Worm (Caenorhabditis elegans) whole organism, dauer: Measurements from ENCODE around the gene spig-6.

Source experiments
- unc-62 ChIP-seq: sonication (generic microtip); optimal IDR thresholded peaks from 2 replicates; lab custom pipeline; 2017; ENCODE audit warnings: missing biosample characterization, missing genetic modification reagents, missing genetic modification characterization

spig-6 gene

DNA sequence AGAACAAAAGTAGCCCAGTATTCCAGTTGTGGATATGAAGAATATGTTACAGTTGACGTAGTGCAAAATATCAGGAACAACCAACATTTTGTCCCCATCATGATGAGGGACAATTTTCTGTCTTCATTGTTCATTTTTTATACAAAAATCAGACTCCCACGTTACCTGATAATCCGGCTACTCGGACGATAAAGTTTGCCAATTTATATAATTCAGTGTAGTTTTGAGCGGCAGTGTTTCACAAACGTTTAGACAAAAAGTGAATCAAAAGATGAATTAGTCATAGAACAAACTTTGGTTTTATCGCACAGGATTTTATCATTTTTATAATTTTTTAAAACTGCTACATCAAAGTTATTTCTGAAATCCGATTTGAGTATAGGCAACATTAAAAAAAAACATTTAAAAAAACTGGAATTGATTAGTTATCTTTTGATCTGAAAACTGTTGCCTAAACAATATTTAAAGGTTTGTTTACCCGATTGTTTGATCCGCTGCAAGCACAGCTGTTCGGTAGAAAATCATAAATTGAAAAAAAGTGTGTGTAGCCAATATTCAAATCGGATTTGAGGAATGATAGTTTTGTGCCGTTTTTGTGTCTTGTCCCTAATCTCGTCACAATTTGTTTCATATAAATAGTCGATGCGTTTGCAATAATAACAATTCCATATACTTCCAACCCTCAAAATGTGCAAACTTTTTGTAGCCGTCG, at the start of gene spig-6, which contains the start of gene F57E7.4:
spig-6 (plus strand) TSS at position 662 of the 712 bp plus-strand sequence.
F57E7.4 (minus strand) TSS at position 101 of the 712 bp plus-strand sequence.
- no peak for TF ChIP-seq unc-62 (GFP tag; lab: Kevin White, UChicago)

DNA sequence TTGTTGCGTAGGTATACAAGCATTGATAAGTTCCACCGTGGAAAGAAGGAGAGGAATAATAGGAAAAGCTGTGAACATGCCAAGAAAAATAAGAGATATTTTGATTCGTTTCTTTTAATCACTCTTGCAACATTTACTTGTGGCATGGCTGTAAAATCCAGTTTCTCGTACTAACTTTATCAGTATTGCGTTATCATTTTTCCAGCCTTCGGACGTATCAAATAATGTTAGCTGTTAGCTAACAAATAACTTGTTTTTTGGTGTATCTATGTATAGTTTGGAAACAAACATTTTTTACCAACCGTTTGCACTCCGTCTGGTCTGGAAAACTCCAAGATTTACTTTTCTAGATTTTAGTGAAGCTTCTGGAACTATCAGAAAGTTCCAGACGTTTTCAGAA, 47.9 kb upstream of the spig-6 start, which contains the start of gene clec-234:
clec-234 (minus strand) TSS at position 101 of the 400 bp plus-strand sequence.
- no peak for TF ChIP-seq unc-62 (GFP tag; lab: Kevin White, UChicago)

DNA sequence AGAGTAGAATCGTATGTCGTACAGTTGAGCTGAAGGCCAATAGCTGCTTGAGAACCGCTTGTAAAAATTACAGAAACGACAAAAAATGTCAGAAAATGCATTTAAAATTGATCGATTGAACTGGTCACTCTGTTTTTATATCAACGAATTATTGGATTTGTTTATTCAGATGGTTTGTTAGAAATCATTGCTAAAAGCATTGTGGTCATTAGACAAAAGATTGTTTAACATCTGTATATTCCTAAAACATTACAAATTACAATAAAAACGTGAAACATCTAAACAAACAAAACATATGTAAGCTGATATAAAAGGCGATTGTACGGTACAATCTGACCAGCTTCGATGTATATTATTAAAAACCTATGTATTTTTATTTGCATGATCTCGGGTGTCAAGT, 45.9 kb upstream of the spig-6 start, which contains the start of the genes F26D2.13 and F26D2.14:
F26D2.13 (minus strand) TSS at position 101 of the 400 bp plus-strand sequence.
F26D2.14 (plus strand) TSS at position 346 of the 400 bp plus-strand sequence.
- no peak for TF ChIP-seq unc-62 (GFP tag; lab: Kevin White, UChicago)

ce11 chrV:16437546-16437945, 43.8 kb upstream of the spig-6 start, which contains the start of gene F26D2.15:
F26D2.15 (plus strand) TSS chrV:16437846.
- no peak for TF ChIP-seq unc-62 (GFP tag; lab: Kevin White, UChicago)

DNA sequence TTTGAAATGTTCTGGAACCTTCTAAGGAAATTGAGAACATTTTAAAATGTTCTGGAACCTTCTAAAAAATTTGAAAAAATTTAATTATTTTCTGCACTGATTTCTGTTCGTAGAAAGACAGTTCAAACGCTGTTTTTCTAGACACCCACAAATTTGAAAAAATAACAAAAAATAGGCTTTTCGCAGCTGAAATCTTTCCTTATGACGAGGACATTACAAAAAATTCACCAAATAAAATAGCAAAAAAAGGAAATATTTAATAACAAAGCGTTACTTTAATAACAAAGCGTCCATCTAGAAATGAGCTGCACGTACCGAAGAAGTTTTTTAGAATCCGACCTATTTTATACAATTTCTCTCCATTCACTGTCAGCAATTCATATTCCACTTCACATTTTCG, 37.8 kb upstream of the spig-6 start, which contains the start of gene srh-141:
srh-141 (plus strand) TSS at position 301 of the 400 bp plus-strand sequence.
- TF ChIP-seq unc-62 (GFP tag; lab: Kevin White, UChicago) = no peak

DNA sequence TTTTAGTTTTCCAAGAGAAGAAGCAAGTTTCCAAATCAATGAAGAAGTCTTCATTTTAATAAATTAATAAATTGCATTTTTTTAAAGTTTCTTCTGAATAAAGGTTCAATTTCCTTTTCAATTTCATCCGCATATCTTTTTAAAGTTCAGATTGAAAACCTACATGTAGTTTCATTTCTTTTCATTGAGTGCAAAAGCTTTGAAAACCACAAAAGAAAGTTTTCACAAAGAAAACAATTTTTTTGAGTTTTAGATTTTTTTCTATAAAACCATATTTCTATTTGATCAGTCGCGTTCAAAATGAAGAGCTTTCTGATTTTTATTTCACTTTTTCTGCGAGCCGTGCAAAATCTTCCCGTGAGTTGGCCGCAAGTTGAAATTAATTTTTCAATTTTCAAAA, 35.7 kb upstream of the spig-6 start, which contains the start of gene T08G3.6:
T08G3.6 (plus strand) TSS at position 301 of the 400 bp plus-strand sequence.
- TF ChIP-seq unc-62 (GFP tag; lab: Kevin White, UChicago) = no peak

DNA sequence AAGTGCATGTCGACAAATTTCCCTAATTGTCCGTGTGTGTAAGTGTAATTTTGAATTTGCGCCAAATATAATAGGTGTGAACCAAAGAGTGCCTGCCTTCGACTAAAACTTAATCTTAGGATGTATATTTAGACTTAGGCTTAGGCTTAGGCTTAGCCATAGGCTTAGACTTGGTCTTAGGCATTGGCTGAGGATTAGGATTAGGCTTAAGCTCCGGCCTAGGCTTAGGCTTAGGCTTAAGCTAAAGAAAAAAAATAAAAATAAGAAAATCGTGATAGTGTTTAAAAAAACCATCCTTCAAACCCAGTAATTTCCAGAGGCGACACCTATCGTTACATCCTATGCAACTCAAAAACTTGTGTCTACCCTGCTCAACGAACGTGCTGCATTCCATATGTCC, 35.2 kb upstream of the spig-6 start:
- TF ChIP-seq unc-62 (GFP tag; lab: Kevin White, UChicago) = no peak

ce11 chrV:16447735-16448134, 33.6 kb upstream of the spig-6 start, which contains the start of gene T08G3.13:
T08G3.13 (plus strand) TSS chrV:16448035.
- no peak for TF ChIP-seq unc-62 (GFP tag; lab: Kevin White, UChicago)

DNA sequence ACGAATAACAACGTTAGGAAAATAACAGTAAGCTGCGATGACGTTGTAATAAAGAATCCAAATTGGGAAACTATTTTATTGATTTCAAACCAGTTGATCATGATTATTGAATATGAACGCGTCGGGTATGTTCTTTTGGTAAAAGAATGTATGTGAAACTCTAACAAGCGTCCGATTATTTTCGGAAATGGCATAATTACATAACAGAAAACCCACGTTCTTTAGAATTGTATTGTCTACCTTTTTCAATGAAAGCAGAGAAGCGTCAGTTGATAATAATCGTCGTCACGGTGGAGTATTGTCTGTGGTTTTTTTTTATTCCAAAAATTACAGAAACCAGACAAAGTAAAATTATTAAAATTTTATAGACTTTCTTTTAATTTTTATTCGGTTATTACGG, 26.3 kb upstream of the spig-6 start, which contains the start of gene str-14:
str-14 (minus strand) TSS at position 101 of the 400 bp plus-strand sequence.
- no peak for TF ChIP-seq unc-62 (GFP tag; lab: Kevin White, UChicago)

- no peak for TF ChIP-seq unc-62 (GFP tag; lab: Kevin White, UChicago)
Observed at ce11 chrV:16458714-16459113, 22.7 kb upstream of the spig-6 start, which contains the start of gene str-15. str-15 (minus strand) TSS chrV:16458814.

- no peak for TF ChIP-seq unc-62 (GFP tag; lab: Kevin White, UChicago)
Observed at ce11 chrV:16459377-16459776, 22.0 kb upstream of the spig-6 start.

DNA sequence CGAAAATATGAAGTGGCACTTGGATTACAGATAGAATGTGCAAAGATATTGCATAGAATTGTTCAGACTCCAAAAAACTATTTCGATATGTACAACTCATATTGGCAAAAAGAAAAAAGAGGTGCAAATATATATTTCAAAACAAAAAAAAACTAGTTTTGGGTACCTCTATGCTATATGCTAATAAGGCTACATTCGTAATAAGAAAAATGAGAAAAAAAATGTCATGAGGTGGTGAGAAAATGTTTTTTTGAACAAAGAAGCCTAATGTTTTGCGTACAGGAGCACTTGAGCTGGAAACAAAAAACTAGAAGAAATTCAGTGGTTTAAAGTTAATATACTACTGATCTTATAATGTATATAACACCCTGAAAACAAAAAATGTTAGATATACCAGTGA, 20.5 kb upstream of the spig-6 start, which contains the start of gene srh-142:
srh-142 (minus strand) TSS at position 101 of the 400 bp plus-strand sequence.
- no peak for TF ChIP-seq unc-62 (GFP tag; lab: Kevin White, UChicago)

ce11 chrV:16467840-16468239, 13.5 kb upstream of the spig-6 start, which contains the start of gene sru-44:
sru-44 (minus strand) TSS chrV:16467940.
- no peak for TF ChIP-seq unc-62 (GFP tag; lab: Kevin White, UChicago)

ce11 chrV:16470916-16471315, 10.5 kb upstream of the spig-6 start, which contains the start of gene srh-138:
srh-138 (minus strand) TSS chrV:16471016.
- no peak for TF ChIP-seq unc-62 (GFP tag; lab: Kevin White, UChicago)

- TF ChIP-seq unc-62 (GFP tag; lab: Kevin White, UChicago) = no peak
Observed at ce11 chrV:16471995-16472563, 9.3 kb upstream of the spig-6 start, which contains the start of gene srw-35. srw-35 (plus strand) TSS chrV:16472513.

DNA sequence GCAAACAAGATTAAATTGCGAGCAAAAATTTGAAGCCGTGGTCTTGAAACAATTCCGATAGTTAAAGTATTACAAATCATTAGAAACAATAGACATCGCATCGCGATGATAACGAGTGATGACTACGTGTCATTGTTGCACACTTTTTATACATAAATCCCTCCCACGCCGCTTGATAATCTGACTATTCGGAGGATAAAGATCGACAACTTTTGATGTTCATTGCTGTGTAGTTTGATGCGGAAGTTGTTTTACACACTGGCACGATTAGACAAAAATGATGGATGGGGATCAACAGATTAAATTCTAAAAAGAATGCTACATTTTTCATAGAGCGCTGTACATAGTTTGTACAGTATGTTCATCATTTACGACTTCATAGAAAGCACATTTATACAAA, 2.1 kb upstream of the spig-6 start, which contains the start of gene T08G3.11:
T08G3.11 (minus strand) TSS at position 101 of the 400 bp plus-strand sequence.
- TF ChIP-seq unc-62 (GFP tag; lab: Kevin White, UChicago) = no peak
